Fruit fly (Drosophila melanogaster): Measurements from ENCODE around the gene CG15386.

CG15386 gene

dm6 chr2L:2177969-2178809 is 38.9 kb downstream of the CG15386 start, which contains the start of gene aop (continued):
- no peak for TF ChIP-seq CG30403 (GFP tag; optimal IDR thresholded peaks at IDR 0.05)
- no peak for TF ChIP-seq CG2199 (GFP tag; IDR thresholded peaks at IDR 0.05)
- TF ChIP-seq CG12659 (GFP tag; optimal IDR thresholded peaks at IDR 0.05), result peak; percentile 29
- TF ChIP-seq CG9609 (GFP tag; optimal IDR thresholded peaks at IDR 0.05), result no peak
- no peak for TF ChIP-seq ken (GFP tag; IDR thresholded peaks at IDR 0.05)
- peak; percentile 67; the same call in 1 of the 4 replicates for TF ChIP-seq chinmo (GFP tag; IDR thresholded peaks at IDR 0.05; ENCODE audit: partially characterized antibody)
- no peak; the same call in 1 of the 2 replicates for TF ChIP-seq Drgx (GFP tag; IDR thresholded peaks at IDR 0.05)
- TF ChIP-seq her (GFP tag; optimal IDR thresholded peaks at IDR 0.05), result peak; percentile 28
- no peak for TF ChIP-seq CG10565 (GFP tag; optimal IDR thresholded peaks at IDR 0.05)
- no peak for TF ChIP-seq bab2 (GFP tag; optimal IDR thresholded peaks at IDR 0.05)
- TF ChIP-seq CG18262 (tag; optimal IDR thresholded peaks at IDR 0.05), result peak; percentile 24
- peak; percentile 34 for TF ChIP-seq Bdp1 (GFP tag; optimal IDR thresholded peaks at IDR 0.05)
- TF ChIP-seq CG14965 (GFP tag; optimal IDR thresholded peaks at IDR 0.05; ENCODE audit: borderline replicate concordance), result no peak
- TF ChIP-seq CG3726 (GFP tag; IDR thresholded peaks at IDR 0.05), result no peak
- peak; percentile 36; the same call in 1 of the 2 replicates for TF ChIP-seq NFAT (GFP tag; IDR thresholded peaks at IDR 0.05)
- peak; percentile 15 for TF ChIP-seq CG14710 (tag; optimal IDR thresholded peaks at IDR 0.05)
- TF ChIP-seq stwl (tag; optimal IDR thresholded peaks at IDR 0.05), result no peak
- peak; percentile 30 for TF ChIP-seq Elba2 (GFP tag; optimal IDR thresholded peaks at IDR 0.05)
- no peak for TF ChIP-seq az2 (GFP tag; optimal IDR thresholded peaks at IDR 0.05)
- no peak for TF ChIP-seq CoRest (tag; optimal IDR thresholded peaks at IDR 0.05)
- peak; percentile 91 for TF ChIP-seq Ets65A (GFP tag)
- TF ChIP-seq aop (GFP tag; IDR thresholded peaks at IDR 0.05), result peak; percentile 91
- TF ChIP-seq psq (GFP tag; optimal IDR thresholded peaks at IDR 0.05), result peak; percentile 71
- no peak for TF ChIP-seq BtbVII (GFP tag; optimal IDR thresholded peaks at IDR 0.05)
- no peak for TF ChIP-seq ro (GFP tag; IDR thresholded peaks at IDR 0.05)
- 0 out of 2 replicates have a peak, but pooled peaks have one; percentile 17 for TF ChIP-seq bbx (GFP tag; IDR thresholded peaks at IDR 0.05; ENCODE audit: partially characterized antibody)
- TF ChIP-seq sob (GFP tag; IDR thresholded peaks at IDR 0.05), result no peak
- TF ChIP-seq CG4854 (GFP tag; optimal IDR thresholded peaks at IDR 0.05), result no peak
- no peak for TF ChIP-seq maf-S (GFP tag; optimal IDR thresholded peaks at IDR 0.05)
- no peak for TF ChIP-seq sc (optimal IDR thresholded peaks at IDR 0.05)
- no peak for TF ChIP-seq sc (GFP tag; optimal IDR thresholded peaks at IDR 0.05)
- TF ChIP-seq sr (GFP tag; IDR thresholded peaks at IDR 0.05), result peak; percentile 73; the same call in 2 of the 3 replicates
- TF ChIP-seq Taf1 (GFP tag; IDR thresholded peaks at IDR 0.05), result no peak
- TF ChIP-seq Eip74EF (GFP tag; optimal IDR thresholded peaks at IDR 0.05), result peak in 1 of 2 experiments; percentile 49
- no peak for TF ChIP-seq Dek (tag; optimal IDR thresholded peaks at IDR 0.05)
- TF ChIP-seq CG9797 (GFP tag; optimal IDR thresholded peaks at IDR 0.05), result no peak
- no peak for TF ChIP-seq sens-2 (GFP tag; IDR thresholded peaks at IDR 0.05)
- peak; percentile 48 for TF ChIP-seq CG13287 (GFP tag; IDR thresholded peaks at IDR 0.05; ENCODE audit: partially characterized antibody)
- no peak for TF ChIP-seq zen2 (GFP tag; IDR thresholded peaks at IDR 0.05; ENCODE audit: partially characterized antibody)
- TF ChIP-seq CG1529 (GFP tag; optimal IDR thresholded peaks at IDR 0.05), result peak; percentile 9
- TF ChIP-seq CG12391 (tag; optimal IDR thresholded peaks at IDR 0.05), result peak; percentile 22
- TF ChIP-seq nerfin-1 (tag; optimal IDR thresholded peaks at IDR 0.05), result no peak
- TF ChIP-seq emc (GFP tag; optimal IDR thresholded peaks at IDR 0.05), result no peak
- TF ChIP-seq rib (GFP tag; IDR thresholded peaks at IDR 0.05), result peak; percentile 16; the same call in 1 of the 2 replicates
- no peak for TF ChIP-seq CG4820 (GFP tag; optimal IDR thresholded peaks at IDR 0.05)
- no peak for TF ChIP-seq lilli (GFP tag; optimal IDR thresholded peaks at IDR 0.05)
- TF ChIP-seq jigr1 (GFP tag; IDR thresholded peaks at IDR 0.05), result no peak
- no peak for TF ChIP-seq CG1233 (GFP tag; optimal IDR thresholded peaks at IDR 0.05)
- TF ChIP-seq CG6175 (GFP tag; IDR thresholded peaks at IDR 0.05), result no peak

All from whole organism, embryonic.